Fruit fly (Drosophila melanogaster) whole organism, prepupa: ENCODE data around the gene CG6325.

Experiments used
- Blimp-1 ChIP-seq: fragments of 200-800 bp; sonication (Bioruptor generic); optimal IDR thresholded peaks from 3 replicates; lab custom pipeline; 2017; ENCODE audit warnings: missing biosample characterization, missing genetic modification characterization, mild to moderate bottlenecking, moderate library complexity, missing genetic modification reagents
- CG10631 ChIP-seq: fragments of 200-800 bp; sonication (Bioruptor generic); optimal IDR thresholded peaks from 2 replicates; lab custom pipeline; 2016; ENCODE audit warnings: missing biosample characterization, missing genetic modification characterization
- CG10669 ChIP-seq: fragments of 200-800 bp; sonication (Bioruptor generic); optimal IDR thresholded peaks from 3 replicates; lab custom pipeline; 2018; ENCODE audit warnings: missing biosample characterization, mild to moderate bottlenecking, missing genetic modification characterization, moderate library complexity
- CG11762 ChIP-seq: fragments of 200-800 bp; sonication (Bioruptor generic); optimal IDR thresholded peaks from 3 replicates; lab custom pipeline; 2016; ENCODE audit warnings: missing biosample characterization, missing genetic modification characterization; ENCODE audit not compliant: insufficient read depth
- CG15336 ChIP-seq: fragments of 200-800 bp; sonication (Bioruptor generic); IDR thresholded peaks from 2 replicates; pipeline ENCODE4 v1.3.6; 2022; ENCODE audit warnings: missing biosample characterization, missing genetic modification characterization
- CG1621 ChIP-seq: fragments of 200-800 bp; sonication (Bioruptor generic); optimal IDR thresholded peaks from 3 replicates; lab custom pipeline; 2018; ENCODE audit warnings: missing biosample characterization, mild to moderate bottlenecking, missing genetic modification characterization
- CG16779 ChIP-seq: fragments of 200-800 bp; sonication (Bioruptor generic); optimal IDR thresholded peaks from 3 replicates; lab custom pipeline; 2017; ENCODE audit warnings: missing biosample characterization, mild to moderate bottlenecking, missing genetic modification characterization
- CG3032 ChIP-seq: fragments of 200-800 bp; optimal IDR thresholded peaks from 2 replicates; lab custom pipeline; 2019; ENCODE audit warnings: missing biosample characterization, mild to moderate bottlenecking, missing genetic modification characterization, moderate library complexity
- CG32006 ChIP-seq: fragments of 200-800 bp; sonication (Bioruptor generic); optimal IDR thresholded peaks from 3 replicates; lab custom pipeline; 2017; ENCODE audit warnings: missing biosample characterization, mild to moderate bottlenecking, missing genetic modification characterization
- CG34406 ChIP-seq: fragments of 200-800 bp; sonication (Bioruptor generic); optimal IDR thresholded peaks from 3 replicates; lab custom pipeline; 2016; ENCODE audit warnings: missing biosample characterization, missing genetic modification characterization
- CG4318 ChIP-seq: fragments of 200-800 bp; sonication (Bioruptor generic); optimal IDR thresholded peaks from 3 replicates; lab custom pipeline; 2017; ENCODE audit warnings: missing biosample characterization, mild to moderate bottlenecking, missing genetic modification characterization
- CG6163 ChIP-seq: fragments of 200-800 bp; sonication (Bioruptor generic); IDR thresholded peaks from 3 replicates; pipeline ENCODE4 v1.3.6; 2022; ENCODE audit warnings: missing biosample characterization, missing genetic modification characterization
- CG6276 ChIP-seq: fragments of 200-800 bp; sonication (Bioruptor generic); optimal IDR thresholded peaks from 2 replicates; lab custom pipeline; 2017; ENCODE audit warnings: missing biosample characterization, mild to moderate bottlenecking, missing genetic modification characterization
- CG6792 ChIP-seq: fragments of 200-800 bp; sonication (Bioruptor generic); optimal IDR thresholded peaks from 3 replicates; lab custom pipeline; 2016; ENCODE audit warnings: missing biosample characterization, missing genetic modification characterization
- CG6808 ChIP-seq: fragments of 200-800 bp; sonication (Bioruptor generic); optimal IDR thresholded peaks from 3 replicates; lab custom pipeline; 2017; ENCODE audit warnings: missing biosample characterization, missing genetic modification characterization, mild to moderate bottlenecking, moderate library complexity, missing genetic modification reagents
- CG6854 ChIP-seq: fragments of 200-800 bp; sonication (Bioruptor generic); optimal IDR thresholded peaks from 2 replicates; lab custom pipeline; 2017; ENCODE audit warnings: missing biosample characterization, mild to moderate bottlenecking, missing genetic modification characterization
- CG7368 ChIP-seq: fragments of 200-800 bp; sonication (Bioruptor generic); optimal IDR thresholded peaks from 3 replicates; lab custom pipeline; 2016; ENCODE audit warnings: missing biosample characterization, missing genetic modification characterization
- CG8319 ChIP-seq: fragments of 200-800 bp; sonication (Bioruptor generic); optimal IDR thresholded peaks from 3 replicates; lab custom pipeline; 2016; ENCODE audit warnings: missing biosample characterization, missing genetic modification characterization
- CG8632 ChIP-seq: fragments of 200-800 bp; sonication (Bioruptor generic); optimal IDR thresholded peaks from 3 replicates; lab custom pipeline; 2016; ENCODE audit warnings: missing biosample characterization, missing genetic modification characterization
- Eip75B ChIP-seq: fragments of 200-800 bp; sonication (Bioruptor generic); optimal IDR thresholded peaks from 3 replicates; lab custom pipeline; 2016; ENCODE audit warnings: missing biosample characterization, missing genetic modification characterization
- Eip78C ChIP-seq: fragments of 200-800 bp; sonication (Bioruptor generic); peaks from one replicate; lab custom pipeline; 2016; ENCODE audit warnings: missing biosample characterization, missing genetic modification characterization
- Ets21C ChIP-seq: fragments of 200-800 bp; sonication (Bioruptor generic); optimal IDR thresholded peaks from 3 replicates; lab custom pipeline; 2016; ENCODE audit warnings: missing biosample characterization, missing genetic modification characterization
- Gug ChIP-seq: fragments of 200-800 bp; sonication (Bioruptor generic); IDR thresholded peaks from 2 replicates; pipeline ENCODE4 v1.3.6; 2022; ENCODE audit warnings: missing biosample characterization, missing genetic modification characterization
- Hr38 ChIP-seq: sonication (Bioruptor generic); optimal IDR thresholded peaks from 2 replicates; lab custom pipeline; 2016; ENCODE audit warnings: missing biosample characterization, missing genetic modification characterization
- Hr39 ChIP-seq: fragments of 200-800 bp; sonication (Bioruptor generic); optimal IDR thresholded peaks from 2 replicates; lab custom pipeline; 2016; ENCODE audit warnings: missing biosample characterization, missing genetic modification characterization
- Hr4 ChIP-seq: fragments of 200-800 bp; sonication (Bioruptor generic); optimal IDR thresholded peaks from 3 replicates; lab custom pipeline; 2016; ENCODE audit warnings: missing biosample characterization, missing genetic modification characterization
- Lpt ChIP-seq: fragments of 200-800 bp; sonication (Bioruptor generic); optimal IDR thresholded peaks from 3 replicates; lab custom pipeline; 2016; ENCODE audit warnings: missing biosample characterization, missing genetic modification characterization
- Met ChIP-seq: fragments of 200-800 bp; sonication (Bioruptor generic); optimal IDR thresholded peaks from 3 replicates; lab custom pipeline; 2016; ENCODE audit warnings: missing biosample characterization, missing genetic modification characterization
- OdsH ChIP-seq: fragments of 200-800 bp; sonication (Bioruptor generic); optimal IDR thresholded peaks from 3 replicates; lab custom pipeline; 2016; ENCODE audit warnings: missing biosample characterization, missing genetic modification characterization
- Smox ChIP-seq: fragments of 200-800 bp; sonication (Bioruptor generic); optimal IDR thresholded peaks from 3 replicates; lab custom pipeline; 2016; ENCODE audit warnings: missing biosample characterization, missing genetic modification characterization
- Sox102F ChIP-seq: fragments of 200-800 bp; sonication (Bioruptor generic); optimal IDR thresholded peaks from 2 replicates; lab custom pipeline; 2016; ENCODE audit warnings: missing biosample characterization, mild to moderate bottlenecking, missing genetic modification characterization
- Sox14 ChIP-seq: fragments of 200-800 bp; sonication (Bioruptor generic); optimal IDR thresholded peaks from 3 replicates; lab custom pipeline; 2016; ENCODE audit warnings: missing biosample characterization, missing genetic modification characterization
- Sox15 ChIP-seq: fragments of 200-800 bp; sonication (Bioruptor generic); optimal IDR thresholded peaks from 3 replicates; lab custom pipeline; 2016; ENCODE audit warnings: missing biosample characterization, missing genetic modification characterization
- achi ChIP-seq: fragments of 200-800 bp; sonication (Bioruptor generic); optimal IDR thresholded peaks from 3 replicates; lab custom pipeline; 2016; ENCODE audit warnings: missing biosample characterization, missing genetic modification characterization
- acj6 ChIP-seq: fragments of 200-800 bp; sonication (Bioruptor generic); optimal IDR thresholded peaks from 3 replicates; lab custom pipeline; 2016; ENCODE audit warnings: missing biosample characterization, missing genetic modification characterization
- cyc ChIP-seq: fragments of 200-800 bp; sonication (Bioruptor generic); optimal IDR thresholded peaks from 3 replicates; lab custom pipeline; 2016; ENCODE audit warnings: missing biosample characterization, missing genetic modification characterization
- dac ChIP-seq: fragments of 200-800 bp; sonication (Bioruptor generic); optimal IDR thresholded peaks from 2 replicates; lab custom pipeline; 2017; ENCODE audit warnings: missing biosample characterization, mild to moderate bottlenecking, missing genetic modification characterization
- dsx ChIP-seq: fragments of 200-800 bp; optimal IDR thresholded peaks from 3 replicates; lab custom pipeline; 2019; ENCODE audit warnings: missing biosample characterization, mild to moderate bottlenecking, missing genetic modification characterization, moderate library complexity; ENCODE audit not compliant: poor library complexity, severe bottlenecking
- eg ChIP-seq: fragments of 200-800 bp; sonication (Bioruptor generic); IDR thresholded peaks from 3 replicates; pipeline ENCODE4 v1.3.6; 2022; ENCODE audit warnings: missing biosample characterization, missing genetic modification characterization
- esn ChIP-seq: fragments of 200-800 bp; sonication (Bioruptor generic); optimal IDR thresholded peaks from 2 replicates; lab custom pipeline; 2016; ENCODE audit warnings: missing biosample characterization, mild to moderate bottlenecking, missing genetic modification characterization, moderate library complexity
- fd59A ChIP-seq: fragments of 200-800 bp; sonication (Bioruptor generic); optimal IDR thresholded peaks from 2 replicates; lab custom pipeline; 2017; ENCODE audit warnings: missing biosample characterization, mild to moderate bottlenecking, missing genetic modification characterization, missing genetic modification reagents
- fd85E ChIP-seq: fragments of 200-800 bp; sonication (Bioruptor generic); optimal IDR thresholded peaks from 3 replicates; lab custom pipeline; 2016; ENCODE audit warnings: missing biosample characterization, missing genetic modification characterization
- fkh ChIP-seq: fragments of 200-800 bp; sonication (Bioruptor generic); optimal IDR thresholded peaks from 3 replicates; lab custom pipeline; 2017; ENCODE audit warnings: missing biosample characterization, mild to moderate bottlenecking, missing genetic modification characterization, moderate library complexity
- lz ChIP-seq: fragments of 200-800 bp; sonication (Bioruptor generic); optimal IDR thresholded peaks from 3 replicates; lab custom pipeline; 2016; ENCODE audit warnings: missing biosample characterization, missing genetic modification characterization
- pdm3 ChIP-seq: fragments of 200-800 bp; sonication (Bioruptor generic); optimal IDR thresholded peaks from 3 replicates; lab custom pipeline; 2016; ENCODE audit warnings: missing biosample characterization, missing genetic modification characterization
- salr ChIP-seq, 2 experiments: fragments of 200-800 bp; sonication (Bioruptor generic); optimal IDR thresholded peaks; 3 replicates each; lab custom pipeline; 2016 to 2018; ENCODE audit warnings: missing biosample characterization in 2 of 2, missing genetic modification characterization in 2 of 2, mild to moderate bottlenecking in 1 of 2
- spab ChIP-seq: fragments of 200-800 bp; sonication (Bioruptor generic); optimal IDR thresholded peaks from 2 replicates; lab custom pipeline; 2017; ENCODE audit warnings: missing biosample characterization, mild to moderate bottlenecking, missing genetic modification characterization, missing genetic modification reagents
- ss ChIP-seq, 2 experiments: fragments of 200-800 bp; sonication (Bioruptor generic); optimal IDR thresholded peaks; 2 replicates in 1 of 2; 3 replicates in 1 of 2; lab custom pipeline; 2017 to 2018; ENCODE audit warnings: mild to moderate bottlenecking in 2 of 2, missing biosample characterization in 2 of 2, missing genetic modification characterization in 2 of 2, moderate library complexity in 1 of 2
- svp ChIP-seq: fragments of 200-800 bp; sonication (Bioruptor generic); peaks from one replicate; lab custom pipeline; 2016; ENCODE audit warnings: missing biosample characterization, missing genetic modification characterization
- topi ChIP-seq: fragments of 200-800 bp; sonication (Bioruptor generic); optimal IDR thresholded peaks from 3 replicates; lab custom pipeline; 2016; ENCODE audit warnings: missing biosample characterization, missing genetic modification characterization
- vri ChIP-seq: fragments of 200-800 bp; sonication (Bioruptor generic); optimal IDR thresholded peaks from 3 replicates; lab custom pipeline; 2016; ENCODE audit warnings: missing biosample characterization, mild to moderate bottlenecking, missing genetic modification characterization

CG6325 gene

dm6 chr3R:10353932-10354703 is 53.0 kb downstream of the CG6325 start:
- TF ChIP-seq CG6854 (GFP tag; lab: Kevin White, UChicago), result no peak
- TF ChIP-seq svp (GFP tag; lab: Kevin White, UChicago), result peak; percentile 88
- no peak for TF ChIP-seq CG6808 (GFP tag; lab: Kevin White, UChicago)
- TF ChIP-seq Eip78C (GFP tag; lab: Kevin White, UChicago), result peak; percentile 65
- TF ChIP-seq Blimp-1, result no peak
- no peak for TF ChIP-seq vri
- TF ChIP-seq Met, result peak; percentile 29
- no peak for TF ChIP-seq CG4318 (GFP tag; lab: Kevin White, UChicago)
- no peak for TF ChIP-seq Sox15 (GFP tag; lab: Kevin White, UChicago)
- TF ChIP-seq CG6276 (GFP tag; lab: Kevin White, UChicago), result no peak
- peak; percentile 2 for TF ChIP-seq CG34406 (GFP tag; lab: Kevin White, UChicago)
- peak; percentile 6 for TF ChIP-seq Sox14 (GFP tag; lab: Kevin White, UChicago)
- TF ChIP-seq esn (GFP tag; lab: Kevin White, UChicago), result peak; percentile 43
- no peak for TF ChIP-seq dac
- no peak for TF ChIP-seq Gug
- no peak for TF ChIP-seq Hr38 (GFP tag; lab: Kevin White, UChicago)
- no peak for TF ChIP-seq CG7368 (GFP tag; lab: Kevin White, UChicago)
- TF ChIP-seq CG32006, result peak; percentile 38
- TF ChIP-seq fd85E (GFP tag; lab: Kevin White, UChicago), result no peak
- TF ChIP-seq Hr39, result peak; percentile 25
- peak; percentile 37 for TF ChIP-seq OdsH (GFP tag; lab: Kevin White, UChicago)
- no peak for TF ChIP-seq CG8319 (GFP tag; lab: Kevin White, UChicago)
- TF ChIP-seq Hr4, result peak; percentile 5
- no peak for TF ChIP-seq Ets21C (GFP tag; lab: Kevin White, UChicago)
- no peak for TF ChIP-seq eg (GFP tag; lab: Robert Waterston, UW)
- no peak for TF ChIP-seq CG1621 (tag; lab: Kevin White, UChicago)
- TF ChIP-seq Eip75B (GFP tag; lab: Kevin White, UChicago), result peak; percentile 38
- TF ChIP-seq CG11762 (GFP tag; lab: Kevin White, UChicago), result no peak
- TF ChIP-seq ss (GFP tag; optimal IDR thresholded peaks at IDR 0.05; lab: Kevin White, UChicago), result no peak
- peak; percentile 27 for TF ChIP-seq acj6 (GFP tag; lab: Kevin White, UChicago)
- TF ChIP-seq achi, result peak; percentile 25
- peak; percentile 27 for TF ChIP-seq Smox
- TF ChIP-seq CG15336 (GFP tag; lab: Robert Waterston, UW), result no peak
- no peak for TF ChIP-seq spab (GFP tag; lab: Kevin White, UChicago)
- TF ChIP-seq CG8632 (GFP tag; lab: Kevin White, UChicago), result no peak
- no peak for TF ChIP-seq Lpt (GFP tag; lab: Kevin White, UChicago)
- TF ChIP-seq fkh (GFP tag; lab: Kevin White, UChicago), result no peak
- TF ChIP-seq Sox102F (GFP tag; lab: Kevin White, UChicago), result peak; percentile 21
- peak; percentile 33 for TF ChIP-seq pdm3 (GFP tag; lab: Kevin White, UChicago)
- TF ChIP-seq cyc, result no peak
- TF ChIP-seq CG16779, result no peak
- TF ChIP-seq dsx, result no peak
- TF ChIP-seq CG6163 (GFP tag; lab: Robert Waterston, UW), result no peak
- peak; percentile 12 for TF ChIP-seq CG6792 (GFP tag; lab: Kevin White, UChicago)
- TF ChIP-seq lz (GFP tag; lab: Kevin White, UChicago), result peak; percentile 3
- TF ChIP-seq CG3032 (tag; lab: Kevin White, UChicago), result peak; percentile 41
- peak; percentile 36 for TF ChIP-seq CG10669 (GFP tag; lab: Kevin White, UChicago)
- TF ChIP-seq fd59A (GFP tag; lab: Kevin White, UChicago), result peak; percentile 5
- TF ChIP-seq topi, result peak; percentile 5
- peak; percentile 43 for TF ChIP-seq CG10631 (GFP tag; lab: Kevin White, UChicago)
- TF ChIP-seq salr (GFP tag; optimal IDR thresholded peaks at IDR 0.05; lab: Kevin White, UChicago), result no peak
